Worm (Caenorhabditis elegans) whole organism, midembryonic: ENCODE results near the gene F07C4.6.

Experiments used
- T22C8.4 ChIP-seq: fragments of 200-800 bp; sonication (Bioruptor generic); IDR thresholded peaks from 2 replicates; pipeline ENCODE4 v1.3.6; 2022; ENCODE audit warnings: missing genetic modification characterization, missing compliant biosample characterization
- cog-1 ChIP-seq: sonication (generic microtip); optimal IDR thresholded peaks from 2 replicates; lab custom pipeline; 2016; ENCODE audit warnings: missing genetic modification characterization, missing compliant biosample characterization
- flt-1 ChIP-seq: fragments of 200-800 bp; sonication (Bioruptor generic); IDR thresholded peaks from 2 replicates; pipeline ENCODE4 v1.3.6; 2022; ENCODE audit warnings: missing genetic modification characterization, missing compliant biosample characterization
- klf-2 ChIP-seq: fragments of 200-800 bp; sonication (Bioruptor generic); conservative IDR thresholded peaks from 2 replicates; pipeline ENCODE4 v1.3.6; 2022; ENCODE audit warnings: missing genetic modification reagents, missing genetic modification characterization, missing compliant biosample characterization
- med-1 ChIP-seq: sonication (generic microtip); optimal IDR thresholded peaks from 2 replicates; lab custom pipeline; 2017; ENCODE audit warnings: missing genetic modification characterization, mild to moderate bottlenecking, missing compliant biosample characterization, antibody characterized with exemption, missing genetic modification reagents; ENCODE audit not compliant: insufficient read depth
- ref-1 ChIP-seq: fragments of 200-800 bp; sonication (Bioruptor generic); conservative IDR thresholded peaks from 2 replicates; pipeline ENCODE4 v1.3.6; 2022; ENCODE audit warnings: missing genetic modification reagents, missing genetic modification characterization, missing compliant biosample characterization
- tab-1 ChIP-seq: fragments of 200-800 bp; sonication (Bioruptor generic); IDR thresholded peaks from 2 replicates; pipeline ENCODE4 v1.3.6; 2022; ENCODE audit warnings: missing genetic modification characterization, missing compliant biosample characterization
- ztf-23 ChIP-seq: fragments of 200-800 bp; sonication (Bioruptor generic); IDR thresholded peaks from 2 replicates; pipeline ENCODE4 v1.3.6; 2022; ENCODE audit warnings: missing genetic modification reagents, missing genetic modification characterization, missing compliant biosample characterization
- ztf-29 ChIP-seq: fragments of 200-800 bp; sonication (Bioruptor generic); IDR thresholded peaks from 2 replicates; pipeline ENCODE4 v1.3.6; 2022; ENCODE audit warnings: missing genetic modification reagents, missing genetic modification characterization, missing compliant biosample characterization

F07C4.6 gene

DNA sequence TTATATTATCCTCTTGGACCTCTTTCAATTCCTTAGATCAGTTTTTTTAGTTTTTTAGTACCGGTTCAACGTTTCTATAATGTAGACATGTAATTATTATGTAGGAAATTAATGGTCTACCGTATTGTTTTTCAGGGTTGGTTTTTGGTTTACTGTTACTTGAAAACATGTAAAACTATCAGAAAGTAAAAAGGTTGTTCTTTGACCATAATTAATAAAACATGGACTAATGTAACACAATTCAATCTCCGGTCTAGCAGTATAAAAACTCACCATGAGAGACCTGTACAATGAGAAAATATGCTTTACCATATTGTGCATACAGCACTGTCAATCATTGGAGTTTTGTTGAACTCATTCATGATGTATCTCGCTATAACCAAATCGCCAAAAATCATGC is 8.8 kb downstream of the F07C4.6 start, which contains the start of gene srd-29:
srd-29 (plus strand) TSS at position 301 of the 400 bp plus-strand sequence.
- TF ChIP-seq klf-2 (GFP tag; lab: Robert Waterston, UW) (no peak), tab-1 (no peak), flt-1 (GFP tag; lab: Robert Waterston, UW) (no peak), ztf-23 (GFP tag; lab: Robert Waterston, UW) (no peak), ref-1 (GFP tag; lab: Robert Waterston, UW) (no peak), med-1 (GFP tag; lab: Kevin White, UChicago) (no peak), T22C8.4 (GFP tag; lab: Robert Waterston, UW) (no peak), ztf-29 (GFP tag; lab: Robert Waterston, UW) (no peak), cog-1 (tag; lab: Kevin White, UChicago) (no peak)

DNA sequence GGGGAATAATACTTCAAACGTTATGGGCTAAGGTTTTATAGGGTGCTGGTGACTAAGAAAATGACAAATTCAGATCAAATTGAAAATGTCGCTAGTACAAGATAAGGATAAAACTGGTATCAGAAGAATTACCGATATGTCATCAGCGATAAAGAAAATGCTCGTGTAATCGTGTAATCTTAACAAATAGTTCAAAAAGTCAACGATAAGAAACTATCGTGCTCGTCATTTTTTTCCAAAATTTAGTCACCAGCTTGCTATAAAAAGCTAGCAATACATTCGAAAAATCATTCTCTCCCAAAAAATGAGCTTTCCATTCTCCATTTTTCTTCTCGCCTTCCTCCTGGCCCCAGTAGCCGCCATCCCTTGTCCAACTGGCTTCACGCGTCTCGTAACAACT is 11.2 kb downstream of the F07C4.6 start, which contains the start of gene clec-45:
clec-45 (plus strand) TSS at position 301 of the 400 bp plus-strand sequence.
- TF ChIP-seq flt-1 (GFP tag; lab: Robert Waterston, UW) (no peak), cog-1 (tag; lab: Kevin White, UChicago) (no peak), ztf-29 (GFP tag; lab: Robert Waterston, UW) (no peak), ref-1 (GFP tag; lab: Robert Waterston, UW) (no peak), klf-2 (GFP tag; lab: Robert Waterston, UW) (no peak), T22C8.4 (GFP tag; lab: Robert Waterston, UW) (no peak), tab-1 (no peak), med-1 (GFP tag; lab: Kevin White, UChicago) (no peak), ztf-23 (GFP tag; lab: Robert Waterston, UW) (no peak)

DNA sequence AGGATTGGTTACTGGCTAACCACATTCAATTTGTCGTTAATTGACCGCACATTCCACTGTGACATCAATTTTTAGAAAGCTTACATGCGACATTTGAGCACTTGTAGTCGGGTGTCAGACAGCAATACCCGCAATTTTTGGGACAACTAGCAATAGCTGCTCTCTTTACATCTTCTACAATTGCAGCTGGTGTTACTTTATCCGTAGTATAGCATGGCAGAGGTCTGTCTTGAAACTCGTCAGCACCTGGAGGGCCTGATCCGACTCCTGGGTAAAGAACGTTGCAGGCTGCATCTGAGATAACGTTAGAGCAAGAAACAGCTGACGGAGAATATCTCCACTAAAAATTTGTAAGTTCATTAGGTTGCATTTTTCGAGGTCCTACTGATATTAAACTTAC is 12.7 kb downstream of the F07C4.6 start:
- TF ChIP-seq ref-1 (GFP tag; lab: Robert Waterston, UW) (no peak), ztf-29 (GFP tag; lab: Robert Waterston, UW) (no peak), cog-1 (tag; lab: Kevin White, UChicago) (no peak), ztf-23 (GFP tag; lab: Robert Waterston, UW) (no peak), flt-1 (GFP tag; lab: Robert Waterston, UW) (no peak), T22C8.4 (GFP tag; lab: Robert Waterston, UW) (no peak), tab-1 (no peak), med-1 (GFP tag; lab: Kevin White, UChicago) (no peak), klf-2 (GFP tag; lab: Robert Waterston, UW) (no peak)

DNA sequence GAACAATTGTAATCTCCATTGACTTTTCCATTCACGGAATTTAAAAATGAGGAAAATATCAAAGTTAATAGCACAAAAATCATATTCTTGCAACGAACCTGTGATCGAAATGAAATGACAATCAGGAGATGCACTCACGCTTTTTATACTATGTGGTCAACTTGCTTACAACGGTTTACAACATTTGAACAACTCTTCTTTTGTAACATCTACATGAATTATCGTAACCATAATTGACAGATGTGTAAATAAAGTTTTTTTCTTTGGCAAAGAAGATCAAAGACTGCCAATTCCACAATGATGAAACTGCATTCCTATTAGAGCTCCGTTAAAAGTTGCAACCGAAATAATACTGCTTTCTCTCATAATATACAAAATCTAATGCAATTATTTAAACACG is 13.1 kb downstream of the F07C4.6 start, which contains the start of gene F07C4.10:
F07C4.10 (minus strand) TSS at position 101 of the 400 bp plus-strand sequence.
- TF ChIP-seq ztf-29 (GFP tag; lab: Robert Waterston, UW) = no peak
- no peak for TF ChIP-seq tab-1
- no peak for TF ChIP-seq klf-2 (GFP tag; lab: Robert Waterston, UW)
- no peak for TF ChIP-seq cog-1 (tag; lab: Kevin White, UChicago)
- no peak for TF ChIP-seq ref-1 (GFP tag; lab: Robert Waterston, UW)
- no peak for TF ChIP-seq flt-1 (GFP tag; lab: Robert Waterston, UW)
- TF ChIP-seq med-1 (GFP tag; lab: Kevin White, UChicago) = no peak
- TF ChIP-seq ztf-23 (GFP tag; lab: Robert Waterston, UW) = no peak
- TF ChIP-seq T22C8.4 (GFP tag; lab: Robert Waterston, UW) = no peak

DNA sequence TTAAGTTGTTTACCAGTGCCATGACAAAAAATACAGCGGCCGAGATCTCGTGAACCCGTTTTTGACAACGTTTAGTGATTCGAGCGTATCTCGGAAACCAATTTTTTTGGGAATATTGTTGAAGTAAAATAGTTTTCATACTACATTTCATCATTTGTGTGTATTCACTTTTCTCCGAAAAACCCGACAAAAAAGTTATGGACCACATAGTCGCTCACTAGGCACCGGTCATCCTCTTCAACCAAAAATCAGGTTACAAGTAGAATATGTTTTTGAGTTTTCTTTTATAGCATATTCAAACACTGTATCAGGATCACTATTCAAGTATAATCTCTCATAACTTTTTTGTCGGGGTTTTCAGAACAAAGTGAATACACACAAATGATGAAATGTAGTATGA is 15.1 kb downstream of the F07C4.6 start:
- TF ChIP-seq med-1 (GFP tag; lab: Kevin White, UChicago) (no peak), flt-1 (GFP tag; lab: Robert Waterston, UW) (no peak), ztf-23 (GFP tag; lab: Robert Waterston, UW) (no peak), T22C8.4 (GFP tag; lab: Robert Waterston, UW) (no peak), ref-1 (GFP tag; lab: Robert Waterston, UW) (no peak), tab-1 (no peak), cog-1 (tag; lab: Kevin White, UChicago) (no peak), ztf-29 (GFP tag; lab: Robert Waterston, UW) (no peak), klf-2 (GFP tag; lab: Robert Waterston, UW) (no peak)

DNA sequence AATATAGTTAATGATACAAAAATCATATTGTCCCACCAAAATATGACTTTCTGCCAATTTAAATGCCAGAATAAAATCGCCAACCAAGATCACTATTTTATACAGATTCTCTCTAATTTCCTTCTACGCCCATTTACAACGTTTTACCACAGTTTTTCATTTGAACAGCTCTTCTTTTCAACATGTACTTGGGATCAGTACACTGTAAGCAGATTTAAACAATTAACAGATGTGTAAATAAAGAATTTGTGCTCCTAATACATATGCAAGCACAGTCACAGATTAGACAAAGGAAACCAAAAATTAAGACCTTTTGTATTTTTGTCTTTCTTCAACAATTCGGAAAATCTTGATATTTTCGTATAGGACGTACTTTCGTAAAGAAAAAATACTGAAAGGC is 16.8 kb downstream of the F07C4.6 start, which contains the start of gene F07C4.11:
F07C4.11 (minus strand) TSS at position 101 of the 400 bp plus-strand sequence.
- TF ChIP-seq T22C8.4 (GFP tag; lab: Robert Waterston, UW) (no peak), ref-1 (GFP tag; lab: Robert Waterston, UW) (no peak), tab-1 (no peak), flt-1 (GFP tag; lab: Robert Waterston, UW) (no peak), klf-2 (GFP tag; lab: Robert Waterston, UW) (no peak), ztf-23 (GFP tag; lab: Robert Waterston, UW) (no peak), ztf-29 (GFP tag; lab: Robert Waterston, UW) (no peak), med-1 (GFP tag; lab: Kevin White, UChicago) (no peak), cog-1 (tag; lab: Kevin White, UChicago) (no peak)

DNA sequence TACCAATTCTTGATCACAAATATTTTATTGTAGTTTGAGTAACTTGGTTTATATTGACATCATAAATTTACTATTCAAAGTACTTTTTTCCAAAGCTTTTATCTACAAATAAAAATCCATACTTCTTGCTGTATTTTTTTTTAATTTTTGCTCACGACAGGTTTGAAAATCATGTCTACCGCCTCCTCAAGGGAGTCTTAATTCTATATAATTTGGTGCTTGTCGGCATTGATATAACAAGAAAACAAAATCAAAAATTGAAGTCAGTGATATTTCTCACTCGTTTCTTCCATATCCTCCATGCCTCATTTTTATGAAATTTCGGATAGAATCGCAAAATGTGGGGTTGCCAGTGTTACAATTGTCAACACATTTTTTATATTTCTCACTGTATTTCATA is 18.8 kb downstream of the F07C4.6 start, which contains the start of gene str-47:
str-47 (plus strand) TSS at position 301 of the 400 bp plus-strand sequence.
- TF ChIP-seq med-1 (GFP tag; lab: Kevin White, UChicago) (no peak), flt-1 (GFP tag; lab: Robert Waterston, UW) (no peak), ztf-23 (GFP tag; lab: Robert Waterston, UW) (no peak), tab-1 (no peak), cog-1 (tag; lab: Kevin White, UChicago) (no peak), ref-1 (GFP tag; lab: Robert Waterston, UW) (no peak), ztf-29 (GFP tag; lab: Robert Waterston, UW) (no peak), klf-2 (GFP tag; lab: Robert Waterston, UW) (no peak)

DNA sequence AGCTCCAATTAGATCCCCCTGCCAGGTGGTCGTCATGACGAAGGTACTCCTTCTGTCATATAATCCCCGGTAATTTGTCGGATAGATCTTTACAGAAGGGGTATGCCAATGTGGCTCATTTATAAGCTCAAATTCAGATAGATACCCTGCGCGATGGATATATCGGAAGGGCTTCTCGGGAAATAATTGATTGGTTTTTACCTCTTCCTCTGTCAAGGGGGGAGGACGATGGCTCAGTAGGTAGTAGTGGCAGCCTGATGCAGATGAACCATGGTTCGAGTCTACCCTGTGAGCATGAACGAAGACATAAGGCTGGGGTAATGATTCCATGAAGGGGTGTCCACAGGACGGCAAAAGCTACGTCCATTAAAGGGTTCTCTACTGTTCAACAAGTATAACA is 20.5 kb downstream of the F07C4.6 start:
- TF ChIP-seq flt-1 (GFP tag; lab: Robert Waterston, UW) = no peak
- TF ChIP-seq ztf-29 (GFP tag; lab: Robert Waterston, UW) = no peak
- TF ChIP-seq ztf-23 (GFP tag; lab: Robert Waterston, UW) = no peak
- TF ChIP-seq klf-2 (GFP tag; lab: Robert Waterston, UW) = no peak
- TF ChIP-seq ref-1 (GFP tag; lab: Robert Waterston, UW) = no peak
- no peak for TF ChIP-seq cog-1 (tag; lab: Kevin White, UChicago)

DNA sequence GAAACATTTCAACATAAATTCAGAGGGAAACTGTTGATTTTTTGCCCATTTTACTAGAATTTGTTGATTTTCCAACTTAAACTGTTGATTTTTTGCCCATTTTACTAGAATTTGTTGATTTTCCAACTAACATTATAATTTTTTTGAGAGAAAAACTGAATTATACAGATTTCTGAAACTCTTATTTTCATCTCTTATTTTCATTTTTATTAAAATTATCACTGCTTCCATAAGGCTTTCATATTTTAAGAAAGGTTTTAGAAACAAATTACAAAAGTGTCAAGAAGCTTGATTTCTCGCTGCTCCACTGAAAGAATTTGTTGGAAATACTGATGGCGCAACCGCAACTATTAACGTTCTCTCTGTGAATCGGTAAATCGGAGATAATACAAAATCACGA is 23.3 kb downstream of the F07C4.6 start:
- no peak for TF ChIP-seq med-1 (GFP tag; lab: Kevin White, UChicago)
- no peak for TF ChIP-seq T22C8.4 (GFP tag; lab: Robert Waterston, UW)
